Worm (Caenorhabditis elegans) whole organism, late embryonic: Measurements from ENCODE around the gene Y10G11A.1.

ENCODE experiments used
- C08G9.2 ChIP-seq: sonication (generic microtip); optimal IDR thresholded peaks from 2 replicates; lab custom pipeline; 2016; ENCODE audit warnings: mild to moderate bottlenecking, missing genetic modification characterization, moderate library complexity, missing compliant biosample characterization
- F13H6.1 ChIP-seq: sonication (generic microtip); optimal IDR thresholded peaks from 2 replicates; lab custom pipeline; 2016; ENCODE audit warnings: missing genetic modification characterization, missing compliant biosample characterization
- ama-1 ChIP-seq: fragments of 150-350 bp; optimal IDR thresholded peaks from 2 replicates; lab custom pipeline; 2014
- ceh-18 ChIP-seq: sonication (generic microtip); optimal IDR thresholded peaks from 2 replicates; lab custom pipeline; 2016; ENCODE audit warnings: missing genetic modification characterization, missing compliant biosample characterization
- ceh-2 ChIP-seq: sonication (generic microtip); optimal IDR thresholded peaks from 2 replicates; lab custom pipeline; 2016; ENCODE audit warnings: missing genotype, missing genetic modification characterization, missing compliant biosample characterization
- ceh-22 ChIP-seq: sonication (generic microtip); optimal IDR thresholded peaks from 2 replicates; lab custom pipeline; 2017; ENCODE audit warnings: missing biosample characterization, missing genetic modification characterization
- ceh-24 ChIP-seq: sonication (generic microtip); optimal IDR thresholded peaks from 2 replicates; lab custom pipeline; 2016; ENCODE audit warnings: mild to moderate bottlenecking, missing genetic modification characterization, missing compliant biosample characterization
- ceh-31 ChIP-seq: sonication (generic microtip); optimal IDR thresholded peaks from 2 replicates; lab custom pipeline; 2016; ENCODE audit warnings: missing genetic modification characterization, missing compliant biosample characterization
- ceh-9 ChIP-seq: sonication (generic microtip); optimal IDR thresholded peaks from 2 replicates; lab custom pipeline; 2016; ENCODE audit warnings: mild to moderate bottlenecking, missing genetic modification characterization, inconsistent platforms, missing compliant biosample characterization
- dmd-4 ChIP-seq: sonication (generic microtip); optimal IDR thresholded peaks from 2 replicates; lab custom pipeline; 2016; ENCODE audit warnings: borderline replicate concordance, missing genetic modification characterization, missing compliant biosample characterization
- dve-1 ChIP-seq: sonication (generic microtip); optimal IDR thresholded peaks from 2 replicates; lab custom pipeline; 2017; ENCODE audit warnings: antibody characterized with exemption, mild to moderate bottlenecking, missing genetic modification characterization, missing compliant biosample characterization
- elt-2 ChIP-seq: sonication (generic microtip); optimal IDR thresholded peaks from 2 replicates; lab custom pipeline; 2016; ENCODE audit warnings: missing genetic modification reagents, missing genetic modification characterization, missing compliant biosample characterization
- ets-4 ChIP-seq: sonication (generic microtip); optimal IDR thresholded peaks from 2 replicates; lab custom pipeline; 2016; ENCODE audit warnings: missing genetic modification characterization, missing compliant biosample characterization
- gmeb-2 ChIP-seq: sonication (generic microtip); optimal IDR thresholded peaks from 2 replicates; lab custom pipeline; 2016; ENCODE audit warnings: missing genetic modification characterization, inconsistent platforms, missing compliant biosample characterization
- hlh-13 ChIP-seq: fragments of 200-800 bp; sonication (Bioruptor generic); optimal IDR thresholded peaks from 2 replicates; lab custom pipeline; 2018; ENCODE audit warnings: mild to moderate bottlenecking, missing genetic modification characterization, missing compliant biosample characterization
- hlh-15 ChIP-seq: sonication (generic microtip); optimal IDR thresholded peaks from 2 replicates; lab custom pipeline; 2016; ENCODE audit warnings: missing genetic modification characterization, missing compliant biosample characterization
- hlh-30 ChIP-seq: sonication (generic microtip); optimal IDR thresholded peaks from 2 replicates; lab custom pipeline; 2017; ENCODE audit warnings: antibody characterized with exemption, missing genetic modification characterization, missing compliant biosample characterization; ENCODE audit not compliant: insufficient read depth
- hlh-6 ChIP-seq: sonication (generic microtip); optimal IDR thresholded peaks from 2 replicates; lab custom pipeline; 2016; ENCODE audit warnings: missing genotype, missing genetic modification characterization, missing compliant biosample characterization
- lim-6 ChIP-seq: sonication (generic microtip); optimal IDR thresholded peaks from 2 replicates; lab custom pipeline; 2016; ENCODE audit warnings: missing genetic modification characterization, missing compliant biosample characterization
- lin-11 ChIP-seq: fragments of 200-800 bp; sonication (Bioruptor generic); optimal IDR thresholded peaks from 2 replicates; lab custom pipeline; 2018; ENCODE audit warnings: mild to moderate bottlenecking, missing genetic modification characterization, missing compliant biosample characterization
- nhr-232 ChIP-seq: sonication (generic microtip); optimal IDR thresholded peaks from 2 replicates; lab custom pipeline; 2016; ENCODE audit warnings: missing genetic modification characterization, missing compliant biosample characterization
- npax-4 ChIP-seq: sonication (generic microtip); optimal IDR thresholded peaks from 2 replicates; lab custom pipeline; 2016; ENCODE audit warnings: missing genetic modification characterization, missing compliant biosample characterization
- odd-2 ChIP-seq: sonication (generic microtip); optimal IDR thresholded peaks from 2 replicates; lab custom pipeline; 2017; ENCODE audit warnings: antibody characterized with exemption, mild to moderate bottlenecking, missing genetic modification characterization, missing compliant biosample characterization
- pag-3 ChIP-seq: sonication (generic microtip); optimal IDR thresholded peaks from 2 replicates; lab custom pipeline; 2016; ENCODE audit warnings: missing compliant biosample characterization, missing genetic modification characterization, borderline replicate concordance
- pat-9 ChIP-seq: fragments of 200-800 bp; sonication (Bioruptor generic); optimal IDR thresholded peaks from 2 replicates; lab custom pipeline; 2018; ENCODE audit warnings: mild to moderate bottlenecking, missing genetic modification characterization, moderate library complexity, missing compliant biosample characterization
- pax-1 ChIP-seq: fragments of 150-350 bp; optimal IDR thresholded peaks from 2 replicates; lab custom pipeline; 2014; ENCODE audit warnings: missing biosample characterization, missing genetic modification characterization
- pha-2 ChIP-seq: sonication (generic microtip); optimal IDR thresholded peaks from 2 replicates; lab custom pipeline; 2017; ENCODE audit warnings: mild to moderate bottlenecking, missing genetic modification characterization, missing compliant biosample characterization
- pha-4 ChIP-seq: fragments of 150-350 bp; optimal IDR thresholded peaks from 2 replicates; lab custom pipeline; 2018; ENCODE audit warnings: missing biosample characterization, missing genetic modification reagents, missing genetic modification characterization
- ref-2 ChIP-seq: sonication (generic microtip); optimal IDR thresholded peaks from 2 replicates; lab custom pipeline; 2016; ENCODE audit warnings: missing genetic modification characterization, missing compliant biosample characterization
- rnt-1 ChIP-seq: sonication (generic microtip); optimal IDR thresholded peaks from 2 replicates; lab custom pipeline; 2016; ENCODE audit warnings: missing genetic modification characterization, missing compliant biosample characterization
- sdc-2 ChIP-seq: sonication (generic microtip); optimal IDR thresholded peaks from 2 replicates; lab custom pipeline; 2016; ENCODE audit warnings: missing genotype, missing genetic modification characterization, missing compliant biosample characterization
- sox-2 ChIP-seq: fragments of 200-800 bp; sonication (Bioruptor generic); IDR thresholded peaks from 2 replicates; pipeline ENCODE4 v1.3.6; 2022; ENCODE audit warnings: missing genetic modification reagents, missing genetic modification characterization, missing compliant biosample characterization
- tbx-2 ChIP-seq: sonication (generic microtip); optimal IDR thresholded peaks from 2 replicates; lab custom pipeline; 2016; ENCODE audit warnings: missing genetic modification characterization, missing compliant biosample characterization
- tbx-7 ChIP-seq: sonication (generic microtip); optimal IDR thresholded peaks from 2 replicates; lab custom pipeline; 2016; ENCODE audit warnings: missing genotype, missing genetic modification characterization, missing compliant biosample characterization
- ttx-3 ChIP-seq: sonication (generic microtip); optimal IDR thresholded peaks from 2 replicates; lab custom pipeline; 2016; ENCODE audit warnings: missing genetic modification reagents, missing genetic modification characterization, missing compliant biosample characterization
- unc-42 ChIP-seq: sonication (generic microtip); optimal IDR thresholded peaks from 2 replicates; lab custom pipeline; 2016; ENCODE audit warnings: missing genotype, missing genetic modification characterization, missing compliant biosample characterization
- unc-86 ChIP-seq: sonication (generic microtip); optimal IDR thresholded peaks from 2 replicates; lab custom pipeline; 2016; ENCODE audit warnings: missing genetic modification characterization, missing compliant biosample characterization
- zip-5 ChIP-seq: sonication (generic microtip); optimal IDR thresholded peaks from 2 replicates; lab custom pipeline; 2016; ENCODE audit warnings: missing genetic modification characterization, missing compliant biosample characterization

The Y10G11A.1 gene

DNA sequence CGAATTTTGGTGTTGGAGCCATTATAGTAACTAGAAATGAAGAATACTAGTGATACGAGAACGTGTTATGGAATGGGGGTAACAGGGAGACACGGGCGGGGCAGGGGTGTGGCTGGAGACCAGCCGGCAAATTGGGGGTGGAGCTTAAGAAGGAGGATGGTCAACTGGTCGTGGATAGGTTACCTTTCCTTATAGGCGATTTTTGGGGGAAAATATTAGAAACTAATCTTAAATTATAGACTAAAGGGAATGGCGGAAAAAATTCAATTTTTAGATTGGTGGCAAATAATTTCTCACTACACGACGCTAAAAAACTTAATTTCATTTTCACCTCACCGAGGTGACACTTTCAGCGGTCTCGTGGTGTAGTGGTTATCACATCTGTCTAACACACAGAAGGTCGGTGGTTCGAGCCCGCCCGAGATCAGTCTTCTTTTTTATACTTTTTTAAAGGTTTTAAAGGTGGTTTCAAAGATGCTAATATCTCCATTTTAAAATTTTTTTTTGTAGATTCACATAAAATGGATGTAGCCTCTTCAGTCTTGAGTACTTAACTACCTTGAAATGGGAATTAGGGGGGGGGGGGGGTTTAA is 24.6 kb upstream of the Y10G11A.1 start, which contains the start of gene Y65A5A.1:
Gene Y65A5A.1 (minus strand): TSS at position 51 of the 593 bp plus-strand sequence.
- TF ChIP-seq pha-2 (no peak), npax-4 (tag; lab: Kevin White, UChicago) (no peak), pha-4 (tag; lab: Kevin White, UChicago) (no peak), pax-1 (tag; lab: Kevin White, UChicago) (no peak), ceh-22 (tag; lab: Kevin White, UChicago) (no peak), pat-9 (tag; lab: Kevin White, UChicago) (no peak), hlh-15 (tag; lab: Kevin White, UChicago) (no peak), lim-6 (no peak), dve-1 (no peak), ttx-3 (no peak), elt-2 (tag; lab: Kevin White, UChicago) (no peak), tbx-7 (tag; lab: Kevin White, UChicago) (no peak), ref-2 (no peak), hlh-13 (no peak), ets-4 (tag; lab: Kevin White, UChicago) (no peak), ceh-9 (tag; lab: Kevin White, UChicago) (no peak), zip-5 (tag; lab: Kevin White, UChicago) (no peak), unc-42 (tag; lab: Kevin White, UChicago) (no peak), nhr-232 (tag; lab: Kevin White, UChicago) (no peak)

ce11 chrIV:16400412-16401381 is 23.7 kb upstream of the Y10G11A.1 start:
- TF ChIP-seq pat-9 (tag; lab: Kevin White, UChicago) = no peak
- no peak for TF ChIP-seq lin-11 (tag; lab: Kevin White, UChicago)
- no peak for TF ChIP-seq ttx-3
- no peak for TF ChIP-seq lim-6
- peak; percentile 17 for TF ChIP-seq nhr-232 (tag; lab: Kevin White, UChicago)
- TF ChIP-seq pag-3 (tag; lab: Kevin White, UChicago) = no peak
- TF ChIP-seq tbx-2 (tag; lab: Kevin White, UChicago) = peak; percentile 64
- peak; percentile 20 for TF ChIP-seq ceh-2 (tag; lab: Kevin White, UChicago)
- TF ChIP-seq hlh-6 (tag; lab: Kevin White, UChicago) = no peak
- no peak for TF ChIP-seq F13H6.1 (tag; lab: Kevin White, UChicago)
- no peak for TF ChIP-seq ama-1 (lab: Kevin White, UChicago)
- TF ChIP-seq ceh-24 (tag; lab: Kevin White, UChicago) = no peak
- TF ChIP-seq ceh-9 (tag; lab: Kevin White, UChicago) = no peak
- TF ChIP-seq dmd-4 (tag; lab: Kevin White, UChicago) = no peak
- TF ChIP-seq C08G9.2 (tag; lab: Kevin White, UChicago) = peak; percentile 16
- no peak for TF ChIP-seq gmeb-2 (tag; lab: Kevin White, UChicago)
- TF ChIP-seq dve-1 = no peak
- TF ChIP-seq pax-1 (tag; lab: Kevin White, UChicago) = no peak
- peak; percentile 26 for TF ChIP-seq hlh-30 (tag; lab: Kevin White, UChicago)
- peak; percentile 80 for TF ChIP-seq ceh-22 (tag; lab: Kevin White, UChicago)
- peak; percentile 4 for TF ChIP-seq ref-2
- TF ChIP-seq ceh-18 (tag; lab: Kevin White, UChicago) = peak; percentile 4
- peak; percentile 33 for TF ChIP-seq rnt-1 (tag; lab: Kevin White, UChicago)
- TF ChIP-seq odd-2 (tag; lab: Kevin White, UChicago) = peak; percentile 15
- no peak for TF ChIP-seq unc-86 (tag; lab: Kevin White, UChicago)
- TF ChIP-seq unc-42 (tag; lab: Kevin White, UChicago) = no peak
- TF ChIP-seq sdc-2 (tag; lab: Kevin White, UChicago) = peak; percentile 18
- TF ChIP-seq elt-2 (tag; lab: Kevin White, UChicago) = peak; percentile 55
- TF ChIP-seq sox-2 (GFP tag; lab: Robert Waterston, UW) = no peak
- peak; percentile 49 for TF ChIP-seq ceh-31 (tag; lab: Kevin White, UChicago)
